Worm (Caenorhabditis elegans): ENCODE measurements around the gene srg-7.

ce11 chrIII:6303787-6304186, 35.8 kb upstream of the srg-7 start:
- TF ChIP-seq B0310.2 (tag; optimal IDR thresholded peaks at IDR 0.05) (no peak), sea-1 (GFP tag; conservative IDR thresholded peaks at IDR 0.05) (no peak), pes-1 (GFP tag; IDR thresholded peaks at IDR 0.05) (no peak), ama-1 (optimal IDR thresholded peaks at IDR 0.05) (no peak), hmbx-1 (tag; optimal IDR thresholded peaks at IDR 0.05) (no peak), tra-4 (tag; optimal IDR thresholded peaks at IDR 0.05) (no peak), aly-1 (tag; optimal IDR thresholded peaks at IDR 0.05) (no peak), ceh-13 (GFP tag; optimal IDR thresholded peaks at IDR 0.05) (no peak), hmg-4 (GFP tag; optimal IDR thresholded peaks at IDR 0.05) (no peak), ceh-36 (tag; optimal IDR thresholded peaks at IDR 0.05) (no peak), ets-7 (tag; optimal IDR thresholded peaks at IDR 0.05) (no peak), tbx-11 (GFP tag; IDR thresholded peaks at IDR 0.05) (no peak), tbx-37 (GFP tag; conservative IDR thresholded peaks at IDR 0.05) (no peak)
